Worm (Caenorhabditis elegans) whole organism, mixed stage, embryonic: ENCODE results near the gene C36B7.1.
A peak's percentile ranks its signal among the peaks of the same experiment; 100 is the strongest.

Source experiments
- M03D4.4 ChIP-seq: sonication (generic microtip); optimal IDR thresholded peaks from 2 replicates; lab custom pipeline; 2017; ENCODE audit warnings: mild to moderate bottlenecking, missing genetic modification characterization, missing compliant biosample characterization
- blmp-1 ChIP-seq: fragments of 150-350 bp; optimal IDR thresholded peaks from 2 replicates; lab custom pipeline; 2014; ENCODE audit warnings: missing biosample characterization, missing genetic modification characterization
- ceh-43 ChIP-seq: fragments of 200-800 bp; sonication (Bioruptor generic); optimal IDR thresholded peaks from 2 replicates; lab custom pipeline; 2018; ENCODE audit warnings: mild to moderate bottlenecking, missing genetic modification characterization, moderate library complexity, missing compliant biosample characterization
- ceh-83 ChIP-seq: fragments of 200-800 bp; sonication (Bioruptor generic); optimal IDR thresholded peaks from 2 replicates; lab custom pipeline; 2018; ENCODE audit warnings: mild to moderate bottlenecking, missing genetic modification characterization, missing compliant biosample characterization
- ces-1 ChIP-seq: fragments of 150-350 bp; optimal IDR thresholded peaks from 2 replicates; lab custom pipeline; 2014; ENCODE audit warnings: missing biosample characterization, missing genetic modification reagents, missing genetic modification characterization
- cnd-1 ChIP-seq: fragments of 200-800 bp; sonication (Bioruptor generic); optimal IDR thresholded peaks from 2 replicates; lab custom pipeline; 2018; ENCODE audit warnings: mild to moderate bottlenecking, missing genetic modification characterization, missing compliant biosample characterization
- drap-1 ChIP-seq: fragments of 200-800 bp; sonication (Bioruptor generic); optimal IDR thresholded peaks from 3 replicates; lab custom pipeline; 2018; ENCODE audit warnings: mild to moderate bottlenecking, missing genetic modification characterization, missing compliant biosample characterization
- elt-1 ChIP-seq: sonication (generic microtip); optimal IDR thresholded peaks from 2 replicates; lab custom pipeline; 2017; ENCODE audit warnings: missing genetic modification characterization, mild to moderate bottlenecking, missing compliant biosample characterization, antibody characterized with exemption, moderate library complexity, borderline replicate concordance; ENCODE audit not compliant: insufficient read depth
- elt-3 ChIP-seq: fragments of 150-350 bp; optimal IDR thresholded peaks from 2 replicates; lab custom pipeline; 2014; ENCODE audit warnings: missing biosample characterization, missing genetic modification characterization
- flh-1 ChIP-seq: fragments of 200-800 bp; sonication (Bioruptor generic); optimal IDR thresholded peaks from 2 replicates; lab custom pipeline; 2018; ENCODE audit warnings: mild to moderate bottlenecking, missing genetic modification characterization, moderate library complexity, missing compliant biosample characterization
- hlh-1 ChIP-seq: fragments of 150-350 bp; optimal IDR thresholded peaks from 2 replicates; lab custom pipeline; 2014; ENCODE audit warnings: missing biosample characterization, missing genetic modification reagents, missing genetic modification characterization
- lin-32 ChIP-seq: fragments of 200-800 bp; sonication (Bioruptor generic); optimal IDR thresholded peaks from 2 replicates; lab custom pipeline; 2018; ENCODE audit warnings: mild to moderate bottlenecking, missing genetic modification characterization, missing compliant biosample characterization
- lsy-2 ChIP-seq: fragments of 150-350 bp; optimal IDR thresholded peaks from 2 replicates; lab custom pipeline; 2014; ENCODE audit warnings: missing biosample characterization, missing genetic modification characterization
- mab-5 ChIP-seq: fragments of 150-350 bp; optimal IDR thresholded peaks from 2 replicates; lab custom pipeline; 2014; ENCODE audit warnings: missing biosample characterization, missing genetic modification characterization
- mep-1 ChIP-seq: fragments of 150-350 bp; optimal IDR thresholded peaks from 2 replicates; lab custom pipeline; 2017; ENCODE audit warnings: missing biosample characterization, missing genetic modification reagents, missing genetic modification characterization, inconsistent platforms
- mls-2 ChIP-seq: sonication (generic microtip); optimal IDR thresholded peaks from 2 replicates; lab custom pipeline; 2016; ENCODE audit warnings: mild to moderate bottlenecking, missing genetic modification characterization, moderate library complexity, missing compliant biosample characterization
- nhr-2 ChIP-seq: fragments of 150-350 bp; optimal IDR thresholded peaks from 2 replicates; lab custom pipeline; 2014; ENCODE audit warnings: missing biosample characterization, missing genetic modification characterization
- nhr-237 ChIP-seq: fragments of 150-350 bp; optimal IDR thresholded peaks from 2 replicates; lab custom pipeline; 2014; ENCODE audit warnings: missing biosample characterization, missing genetic modification characterization
- nhr-28 ChIP-seq: fragments of 150-350 bp; optimal IDR thresholded peaks from 2 replicates; lab custom pipeline; 2014; ENCODE audit warnings: missing biosample characterization, missing genetic modification characterization
- pha-4 ChIP-seq: fragments of 150-350 bp; optimal IDR thresholded peaks from 2 replicates; lab custom pipeline; 2018; ENCODE audit warnings: missing biosample characterization, missing genetic modification reagents, missing genetic modification characterization
- snpc-4 ChIP-seq: fragments of 150-350 bp; optimal IDR thresholded peaks from 2 replicates; lab custom pipeline; 2014; ENCODE audit warnings: missing biosample characterization, missing genetic modification characterization
- sptf-1 ChIP-seq: sonication (generic microtip); optimal IDR thresholded peaks from 2 replicates; lab custom pipeline; 2017; ENCODE audit warnings: mild to moderate bottlenecking, missing genetic modification characterization, moderate library complexity, missing compliant biosample characterization
- tbx-8 ChIP-seq: fragments of 200-800 bp; sonication (Bioruptor generic); optimal IDR thresholded peaks from 2 replicates; lab custom pipeline; 2018; ENCODE audit warnings: mild to moderate bottlenecking, missing genetic modification characterization, moderate library complexity, missing compliant biosample characterization
- unc-120 ChIP-seq: sonication (generic microtip); optimal IDR thresholded peaks from 2 replicates; lab custom pipeline; 2017; ENCODE audit warnings: missing genetic modification characterization, missing compliant biosample characterization; ENCODE audit not compliant: poor library complexity, severe bottlenecking
- unc-62 ChIP-seq: fragments of 150-350 bp; optimal IDR thresholded peaks from 2 replicates; lab custom pipeline; 2014; ENCODE audit warnings: missing biosample characterization, missing genetic modification reagents, missing genetic modification characterization
- zip-8 ChIP-seq: fragments of 150-350 bp; optimal IDR thresholded peaks from 2 replicates; lab custom pipeline; 2014; ENCODE audit warnings: missing biosample characterization, missing genetic modification characterization

Gene C36B7.1

ce11 chrX:7149670-7150069 lies 37.0 kb downstream of the C36B7.1 start:
- TF ChIP-seq nhr-28 (no peak), ceh-43 (GFP tag; lab: Kevin White, UChicago) (no peak), hlh-1 (tag; lab: Kevin White, UChicago) (no peak), unc-120 (tag; lab: Kevin White, UChicago) (no peak)
- TF ChIP-seq, all 35 proteins: peak for 0

- TF ChIP-seq elt-3 (tag; lab: Kevin White, UChicago) (no peak), lin-32 (GFP tag; lab: Kevin White, UChicago) (no peak), elt-1 (no peak), flh-1 (no peak), hlh-1 (tag; lab: Kevin White, UChicago) (peak; percentile 56), pha-4 (tag; lab: Kevin White, UChicago) (peak; percentile 17), unc-62 (GFP tag; lab: Kevin White, UChicago) (no peak), unc-120 (tag; lab: Kevin White, UChicago) (peak; percentile 51), tbx-8 (no peak), mls-2 (tag; lab: Kevin White, UChicago) (peak; percentile 6), drap-1 (GFP tag; lab: Kevin White, UChicago) (no peak)
- TF ChIP-seq, all 35 proteins: peak for 4
Observed at ce11 chrX:7151189-7151857, 38.6 kb downstream of the C36B7.1 start, which contains the start of gene lam-2. TSS of gene lam-2 (minus strand) at chrX:7151239.

ce11 chrX:7151976-7152528 lies 39.4 kb downstream of the C36B7.1 start:
- TF ChIP-seq zip-8 (tag; lab: Kevin White, UChicago) (peak; percentile 87), ces-1 (no peak), sptf-1 (tag; lab: Kevin White, UChicago) (no peak), unc-120 (tag; lab: Kevin White, UChicago) (no peak), nhr-28 (no peak), elt-1 (peak; percentile 24), nhr-2 (peak; percentile 68)

ce11 chrX:7153460-7153859 lies 40.8 kb downstream of the C36B7.1 start:
- no peak for TF ChIP-seq ceh-83 (GFP tag; lab: Kevin White, UChicago)
- TF ChIP-seq blmp-1 (tag; lab: Kevin White, UChicago) = no peak
- no peak for TF ChIP-seq elt-1
- TF ChIP-seq hlh-1 (tag; lab: Kevin White, UChicago) = peak; percentile 47

DNA sequence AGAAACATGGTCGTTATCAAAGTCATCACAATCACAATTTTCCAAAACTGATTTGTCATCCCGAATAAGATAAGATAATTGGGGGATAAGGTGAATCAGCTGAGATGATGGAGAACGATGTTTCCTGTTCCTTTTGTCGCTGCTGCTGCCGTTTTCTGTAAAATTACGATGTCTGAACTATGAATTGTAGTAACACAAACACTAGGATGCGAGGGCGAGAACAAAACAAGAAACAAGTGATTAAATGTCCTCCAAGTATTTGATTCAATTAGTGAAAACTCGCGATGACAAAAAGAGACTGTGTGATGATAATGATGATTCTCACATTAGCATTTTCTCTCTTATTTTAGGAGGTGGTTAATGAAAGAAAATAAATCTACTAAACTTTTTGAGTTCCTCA lies 43.2 kb downstream of the C36B7.1 start, which contains the start of gene C54D1.7:
TSS of gene C54D1.7 (minus strand) at position 157 of the 400 bp plus-strand sequence.
- TF ChIP-seq ceh-43 (GFP tag; lab: Kevin White, UChicago) = no peak
- peak; percentile 23 for TF ChIP-seq elt-3 (tag; lab: Kevin White, UChicago)

DNA sequence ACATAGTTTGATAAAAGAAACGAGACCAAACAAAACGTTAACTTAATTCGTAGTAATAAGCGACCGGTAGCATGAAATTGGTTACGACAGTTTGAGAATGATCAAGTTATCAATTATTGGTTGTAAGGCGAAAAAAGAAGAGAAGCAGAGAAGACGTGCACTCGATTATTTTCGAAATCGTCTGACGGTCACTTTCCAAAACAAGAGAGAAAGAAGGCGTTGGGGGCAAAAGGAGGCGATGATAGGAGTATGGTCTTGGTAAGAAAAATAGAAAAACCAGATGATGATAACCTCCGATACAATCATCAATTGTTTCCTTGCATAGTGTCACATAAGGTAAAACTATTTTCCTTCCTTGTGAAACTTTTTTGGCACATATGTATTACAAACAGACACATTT lies 44.8 kb downstream of the C36B7.1 start:
- TF ChIP-seq elt-3 (tag; lab: Kevin White, UChicago) (no peak), nhr-28 (no peak), cnd-1 (tag; lab: Kevin White, UChicago) (no peak), elt-1 (no peak), mep-1 (tag; lab: Kevin White, UChicago) (no peak), tbx-8 (no peak), snpc-4 (tag; lab: Kevin White, UChicago) (no peak), mab-5 (no peak), nhr-237 (tag; lab: Kevin White, UChicago) (no peak), lsy-2 (tag; lab: Kevin White, UChicago) (no peak), zip-8 (tag; lab: Kevin White, UChicago) (no peak), M03D4.4 (tag; lab: Kevin White, UChicago) (no peak), flh-1 (no peak), unc-120 (tag; lab: Kevin White, UChicago) (no peak)
